Worm (Caenorhabditis elegans): Measurements from ENCODE around the gene pqn-29.

The pqn-29 gene

ce11 chrIII:4626148-4626922 lies 19.8 kb downstream of the pqn-29 start:
- TF ChIP-seq W03F9.2 (tag; optimal IDR thresholded peaks at IDR 0.05) = no peak
- no peak for TF ChIP-seq him-1 (tag; optimal IDR thresholded peaks at IDR 0.05)
- no peak for TF ChIP-seq dao-5 (tag; optimal IDR thresholded peaks at IDR 0.05)

ce11 chrIII:4622375-4623130 lies 23.6 kb downstream of the pqn-29 start, which contains the start of gene lron-5:
TSS of gene lron-5 (plus strand) at chrIII:4623029.
- no peak for TF ChIP-seq him-1 (tag; optimal IDR thresholded peaks at IDR 0.05)
- TF ChIP-seq dao-5 (tag; optimal IDR thresholded peaks at IDR 0.05) = no peak
- no peak for TF ChIP-seq W03F9.2 (tag; optimal IDR thresholded peaks at IDR 0.05)

- TF ChIP-seq him-1 (tag; optimal IDR thresholded peaks at IDR 0.05) (no peak), dao-5 (tag; optimal IDR thresholded peaks at IDR 0.05) (no peak), W03F9.2 (tag; optimal IDR thresholded peaks at IDR 0.05) (no peak)
These were observed 30.0 kb downstream of the pqn-29 start, which contains the start of gene lips-3 for ce11 chrIII:4616071-4616571. TSS of gene lips-3 (plus strand) at chrIII:4616528.

- TF ChIP-seq dao-5 (tag; optimal IDR thresholded peaks at IDR 0.05) (no peak), him-1 (tag; optimal IDR thresholded peaks at IDR 0.05) (no peak), W03F9.2 (tag; optimal IDR thresholded peaks at IDR 0.05) (no peak)
These were observed 33.7 kb downstream of the pqn-29 start, which contains the start of gene sel-2 for ce11 chrIII:4612334-4612953. TSS of gene sel-2 (minus strand) at chrIII:4612384.

- no peak for TF ChIP-seq him-1 (tag; optimal IDR thresholded peaks at IDR 0.05)
- TF ChIP-seq dao-5 (tag; optimal IDR thresholded peaks at IDR 0.05) = no peak
- no peak for TF ChIP-seq W03F9.2 (tag; optimal IDR thresholded peaks at IDR 0.05)
These were observed 42.3 kb downstream of the pqn-29 start for ce11 chrIII:4603837-4604236.

- TF ChIP-seq W03F9.2 (tag; optimal IDR thresholded peaks at IDR 0.05) = no peak
- no peak for TF ChIP-seq dao-5 (tag; optimal IDR thresholded peaks at IDR 0.05)
- TF ChIP-seq him-1 (tag; optimal IDR thresholded peaks at IDR 0.05) = no peak
These were observed 44.9 kb downstream of the pqn-29 start for ce11 chrIII:4601286-4601685.

- TF ChIP-seq dao-5 (tag; optimal IDR thresholded peaks at IDR 0.05) = no peak
- TF ChIP-seq him-1 (tag; optimal IDR thresholded peaks at IDR 0.05) = no peak
- no peak for TF ChIP-seq W03F9.2 (tag; optimal IDR thresholded peaks at IDR 0.05)
These were observed 45.9 kb downstream of the pqn-29 start, which contains the start of gene mab-21 for ce11 chrIII:4600139-4600762. TSS of gene mab-21 (plus strand) at chrIII:4600753.

- TF ChIP-seq W03F9.2 (tag; optimal IDR thresholded peaks at IDR 0.05) (no peak), dao-5 (tag; optimal IDR thresholded peaks at IDR 0.05) (no peak), him-1 (tag; optimal IDR thresholded peaks at IDR 0.05) (no peak)
These were observed 50.3 kb downstream of the pqn-29 start, which contains the start of gene asb-1 for ce11 chrIII:4595771-4596227. TSS of gene asb-1 (minus strand) at chrIII:4595821.

- TF ChIP-seq dao-5 (tag; optimal IDR thresholded peaks at IDR 0.05) (no peak), him-1 (tag; optimal IDR thresholded peaks at IDR 0.05) (no peak), W03F9.2 (tag; optimal IDR thresholded peaks at IDR 0.05) (no peak)
These were observed 51.2 kb downstream of the pqn-29 start for ce11 chrIII:4594762-4595523.

- TF ChIP-seq him-1 (tag; optimal IDR thresholded peaks at IDR 0.05) = no peak
- TF ChIP-seq W03F9.2 (tag; optimal IDR thresholded peaks at IDR 0.05) = no peak
- no peak for TF ChIP-seq dao-5 (tag; optimal IDR thresholded peaks at IDR 0.05)
These were observed 51.8 kb downstream of the pqn-29 start, which contains the start of gene apc-11 for ce11 chrIII:4594324-4594723. TSS of gene apc-11 (minus strand) at chrIII:4594424.

Measured in whole organism, L4/young adult.